Worm (Caenorhabditis elegans): ENCODE results near the gene frpr-6.
A peak's percentile ranks its signal among the peaks of the same experiment; 100 is the strongest.

frpr-6 gene

ce11 chrV:9092209-9092608, 8.8 kb downstream of the frpr-6 start, which contains the start of gene T27E4.1:
TSS of gene T27E4.1 (plus strand) at chrV:9092345.
- TF ChIP-seq hsf-1 (GFP tag; IDR thresholded peaks at IDR 0.05) (no peak), attf-5 (GFP tag; optimal IDR thresholded peaks at IDR 0.05) (no peak), tbp1 (GFP tag; optimal IDR thresholded peaks at IDR 0.05) (no peak), die-1 (tag; optimal IDR thresholded peaks at IDR 0.05) (no peak), ceh-27 (GFP tag; optimal IDR thresholded peaks at IDR 0.05) (peak; percentile 9), hlh-26 (GFP tag; conservative IDR thresholded peaks at IDR 0.05) (no peak)

ce11 chrV:9090824-9091798, 9.9 kb downstream of the frpr-6 start:
- TF ChIP-seq dox-1 (GFP tag; IDR thresholded peaks at IDR 0.05) (peak; percentile 55), D2030.7 (GFP tag; IDR thresholded peaks at IDR 0.05) (peak; percentile 48; the same call in 1 of the 2 replicates), aptf-3 (GFP tag; IDR thresholded peaks at IDR 0.05) (peak; percentile 81; the same call in 1 of the 2 replicates), bed-1 (GFP tag; IDR thresholded peaks at IDR 0.05) (0 out of 2 replicates have a peak, but pooled peaks have one; percentile 62), tbp1 (GFP tag; optimal IDR thresholded peaks at IDR 0.05) (peak; percentile 49), hsf-1 (GFP tag; IDR thresholded peaks at IDR 0.05) (peak; percentile 58), lin-26 (GFP tag; IDR thresholded peaks at IDR 0.05) (peak; percentile 43; the same call in 1 of the 2 replicates), hlh-12 (tag; optimal IDR thresholded peaks at IDR 0.05) (peak; percentile 30), Y56A3A.18 (GFP tag; IDR thresholded peaks at IDR 0.05) (peak; percentile 43; the same call in 1 of the 2 replicates), zfh-2 (GFP tag; conservative IDR thresholded peaks at IDR 0.05) (0 out of 2 replicates have a peak, but pooled peaks have one; percentile 36), hmg-20 (GFP tag; IDR thresholded peaks at IDR 0.05) (peak; percentile 11; the same call in 1 of the 2 replicates), ekl-4 (GFP tag; IDR thresholded peaks at IDR 0.05) (peak; percentile 61; the same call in 1 of the 2 replicates), ceh-100 (GFP tag; IDR thresholded peaks at IDR 0.05) (peak; percentile 16; the same call in 1 of the 2 replicates), snpc-4 (GFP tag; optimal IDR thresholded peaks at IDR 0.05) (peak; percentile 58), snpc-4 (tag; optimal IDR thresholded peaks at IDR 0.05) (peak in 3 of 4 experiments; percentile 53 to 79 (median 66)), mcd-1 (GFP tag; IDR thresholded peaks at IDR 0.05) (peak; percentile 39; the same call in 1 of the 2 replicates), attf-6 (GFP tag; IDR thresholded peaks at IDR 0.05) (peak; percentile 77), hmg-1.2 (GFP tag; IDR thresholded peaks at IDR 0.05) (peak; percentile 53), rcor-1 (GFP tag; IDR thresholded peaks at IDR 0.05) (peak; percentile 54), snpc-1.1 (tag; optimal IDR thresholded peaks at IDR 0.05; ENCODE audit: insufficient read depth) (peak; percentile 79), F49E8.2 (tag; optimal IDR thresholded peaks at IDR 0.05; ENCODE audit: insufficient read depth) (peak; percentile 2), madf-6 (GFP tag; IDR thresholded peaks at IDR 0.05) (peak; percentile 60)

- no peak; the same call in 1 of the 2 replicates for TF ChIP-seq mcd-1 (GFP tag; IDR thresholded peaks at IDR 0.05)
- no peak for TF ChIP-seq B0261.1 (tag; optimal IDR thresholded peaks at IDR 0.05)
- no peak for TF ChIP-seq ztf-22 (GFP tag; optimal IDR thresholded peaks at IDR 0.05)
- TF ChIP-seq lin-54 (GFP tag; optimal IDR thresholded peaks at IDR 0.05), result peak; percentile 4
- no peak for TF ChIP-seq B0336.3 (GFP tag; IDR thresholded peaks at IDR 0.05)
- no peak for TF ChIP-seq gei-17 (GFP tag; optimal IDR thresholded peaks at IDR 0.05)
- no peak for TF ChIP-seq rpc-1 (optimal IDR thresholded peaks at IDR 0.05)
- no peak for TF ChIP-seq rpc-1 (tag; optimal IDR thresholded peaks at IDR 0.05)
- TF ChIP-seq unc-130 (GFP tag; optimal IDR thresholded peaks at IDR 0.05), result no peak
- no peak for TF ChIP-seq ceh-58 (GFP tag; IDR thresholded peaks at IDR 0.05)
- no peak for TF ChIP-seq ztf-18 (tag; optimal IDR thresholded peaks at IDR 0.05)
- no peak for TF ChIP-seq fkh-3 (tag; optimal IDR thresholded peaks at IDR 0.05)
- TF ChIP-seq lag-1 (GFP tag; IDR thresholded peaks at IDR 0.05), result no peak
- TF ChIP-seq madf-3 (GFP tag; IDR thresholded peaks at IDR 0.05), result no peak
- no peak for TF ChIP-seq D2030.7 (GFP tag; IDR thresholded peaks at IDR 0.05)
- no peak for TF ChIP-seq Y79H2A.3 (GFP tag; conservative IDR thresholded peaks at IDR 0.05)
- TF ChIP-seq F55B11.4 (tag; optimal IDR thresholded peaks at IDR 0.05; ENCODE audit: borderline replicate concordance, insufficient read depth), result no peak
- TF ChIP-seq lsl-1 (GFP tag; optimal IDR thresholded peaks at IDR 0.05), result no peak
- TF ChIP-seq ZK185.1 (tag; optimal IDR thresholded peaks at IDR 0.05; ENCODE audit: poor library complexity, severe bottlenecking), result no peak
- TF ChIP-seq lsy-27 (tag; optimal IDR thresholded peaks at IDR 0.05; ENCODE audit: borderline replicate concordance, insufficient read depth), result no peak
Observed at ce11 chrV:9088758-9089157, 12.2 kb downstream of the frpr-6 start.
